Fruit fly (Drosophila melanogaster) S2 (cell line): ENCODE results near the gene kug.

ENCODE experiments used
- CG8478 ChIP-seq: fragments of >200 bp; optimal IDR thresholded peaks from 2 replicates; lab custom pipeline; 2018
- CTCF ChIP-seq, 2 experiments: fragments of >200 bp; optimal IDR thresholded peaks; 2 replicates each; lab custom pipeline; 2018

DNA sequence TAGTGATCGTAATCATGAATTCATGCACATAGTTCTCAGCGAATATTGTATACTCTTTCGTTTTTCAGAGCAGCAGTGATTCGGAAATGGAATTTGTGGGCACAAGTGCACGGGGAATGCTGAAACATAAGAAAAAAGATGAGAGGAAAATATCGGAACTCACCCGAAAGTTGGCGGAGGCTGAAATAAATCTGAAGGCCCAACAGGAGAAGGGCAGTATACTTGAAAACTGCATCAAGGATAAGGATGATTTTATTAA is 1.9 kb upstream of the kug start:
- TF ChIP-seq CG8478 (lab: Kevin White, UChicago) (no peak), CTCF (optimal IDR thresholded peaks at IDR 0.05; lab: Kevin White, UChicago) (no peak)
